Fruit fly (Drosophila melanogaster) whole organism, embryonic: ENCODE data around the gene CG34303.
A peak's percentile ranks its signal among the peaks of the same experiment; 100 is the strongest.

Source experiments
- Ada2b ChIP-seq: fragments of 200-800 bp; sonication (Bioruptor generic); IDR thresholded peaks from 2 replicates; pipeline ENCODE4 v1.3.6; 2022; ENCODE audit warnings: missing biosample characterization, missing genetic modification characterization
- BEAF-32 ChIP-seq: fragments of 200-800 bp; sonication (Bioruptor generic); optimal IDR thresholded peaks from 3 replicates; lab custom pipeline; 2017; ENCODE audit warnings: missing biosample characterization, missing genetic modification characterization, mild to moderate bottlenecking, moderate library complexity, missing genetic modification reagents
- Bteb2 ChIP-seq: fragments of 200-800 bp; sonication (Bioruptor generic); optimal IDR thresholded peaks from 2 replicates; lab custom pipeline; 2016; ENCODE audit warnings: missing biosample characterization, missing genetic modification characterization
- CG1024 ChIP-seq: fragments of 200-800 bp; sonication (Bioruptor generic); IDR thresholded peaks from 2 replicates; pipeline ENCODE4 v1.3.6; 2022; ENCODE audit warnings: missing biosample characterization, missing genetic modification characterization
- CG10321 ChIP-seq: fragments of 200-800 bp; sonication (Bioruptor generic); IDR thresholded peaks from 2 replicates; pipeline ENCODE4 v1.3.6; 2022; ENCODE audit warnings: missing biosample characterization, missing genetic modification characterization
- CG11093 ChIP-seq: fragments of 200-800 bp; sonication (Bioruptor generic); IDR thresholded peaks from 3 replicates; pipeline ENCODE4 v1.3.6; 2022; ENCODE audit warnings: missing biosample characterization, missing genetic modification characterization
- CG12155 ChIP-seq: fragments of 200-800 bp; sonication (Bioruptor generic); optimal IDR thresholded peaks from 3 replicates; lab custom pipeline; 2016; ENCODE audit warnings: missing biosample characterization, missing genetic modification characterization
- CG12299 ChIP-seq: fragments of 200-800 bp; sonication (Bioruptor generic); optimal IDR thresholded peaks from 2 replicates; lab custom pipeline; 2018; ENCODE audit warnings: missing biosample characterization, mild to moderate bottlenecking, missing genetic modification characterization
- CG12659 ChIP-seq: fragments of 200-800 bp; sonication (Bioruptor generic); optimal IDR thresholded peaks from 3 replicates; lab custom pipeline; 2017; ENCODE audit warnings: mild to moderate bottlenecking, missing biosample characterization, missing genetic modification reagents, missing genetic modification characterization
- CG12744 ChIP-seq: fragments of 200-800 bp; sonication (Bioruptor generic); optimal IDR thresholded peaks from 2 replicates; lab custom pipeline; 2016; ENCODE audit warnings: missing biosample characterization, missing genetic modification characterization
- CG12769 ChIP-seq: fragments of 200-800 bp; sonication (Bioruptor generic); optimal IDR thresholded peaks from 2 replicates; lab custom pipeline; 2019; ENCODE audit warnings: missing biosample characterization, mild to moderate bottlenecking, missing genetic modification characterization, moderate library complexity
- CG14014 ChIP-seq: fragments of 200-800 bp; sonication (Bioruptor generic); IDR thresholded peaks from 2 replicates; pipeline ENCODE4 v1.3.6; 2022; ENCODE audit warnings: missing biosample characterization, missing genetic modification characterization
- CG15479 ChIP-seq: fragments of 200-800 bp; sonication (Bioruptor generic); optimal IDR thresholded peaks from 3 replicates; lab custom pipeline; 2019; ENCODE audit warnings: missing biosample characterization, mild to moderate bottlenecking, missing genetic modification characterization, moderate library complexity
- CG15696 ChIP-seq: fragments of 200-800 bp; sonication (Bioruptor generic); optimal IDR thresholded peaks from 2 replicates; lab custom pipeline; 2019; ENCODE audit warnings: missing biosample characterization, mild to moderate bottlenecking, missing genetic modification characterization, moderate library complexity
- CG17829 ChIP-seq: fragments of 200-800 bp; optimal IDR thresholded peaks from 2 replicates; lab custom pipeline; 2019; ENCODE audit warnings: missing biosample characterization, mild to moderate bottlenecking, missing genetic modification characterization, moderate library complexity
- CG18011 ChIP-seq: fragments of 200-800 bp; sonication (Bioruptor generic); optimal IDR thresholded peaks from 2 replicates; lab custom pipeline; 2017; ENCODE audit warnings: missing biosample characterization, missing genetic modification characterization, mild to moderate bottlenecking, moderate library complexity, missing genotype
- CG30403 ChIP-seq: fragments of 200-800 bp; sonication (Bioruptor generic); optimal IDR thresholded peaks from 3 replicates; lab custom pipeline; 2016; ENCODE audit warnings: missing biosample characterization, missing genetic modification characterization
- CG31441 ChIP-seq: fragments of 200-800 bp; sonication (Bioruptor generic); IDR thresholded peaks from 2 replicates; pipeline ENCODE4 v1.3.6; 2022; ENCODE audit warnings: missing biosample characterization, missing genetic modification characterization
- CG3847 ChIP-seq: fragments of 200-800 bp; sonication (Bioruptor generic); IDR thresholded peaks from 2 replicates; pipeline ENCODE4 v1.3.6; 2022; ENCODE audit warnings: missing biosample characterization, missing genetic modification characterization
- CG6272 ChIP-seq: fragments of 200-800 bp; sonication (Bioruptor generic); IDR thresholded peaks from 2 replicates; pipeline ENCODE4 v1.3.6; 2022; ENCODE audit warnings: missing biosample characterization, missing genetic modification characterization
- CG8388 ChIP-seq: fragments of 200-800 bp; sonication (Bioruptor generic); optimal IDR thresholded peaks from 2 replicates; lab custom pipeline; 2019; ENCODE audit warnings: missing biosample characterization, mild to moderate bottlenecking, missing genetic modification characterization, moderate library complexity
- CG8478 ChIP-seq: fragments of >200 bp; optimal IDR thresholded peaks from 2 replicates; lab custom pipeline; 2018
- D19B ChIP-seq: fragments of 200-800 bp; sonication (Bioruptor generic); optimal IDR thresholded peaks from 2 replicates; lab custom pipeline; 2017; ENCODE audit warnings: missing biosample characterization, mild to moderate bottlenecking, missing genetic modification characterization
- Drgx ChIP-seq: fragments of 200-800 bp; sonication (Bioruptor generic); IDR thresholded peaks from 2 replicates; pipeline ENCODE4 v1.3.6; 2022; ENCODE audit warnings: missing biosample characterization, missing genetic modification characterization
- MBD-R2 ChIP-seq: fragments of 200-800 bp; sonication (Bioruptor generic); IDR thresholded peaks from 2 replicates; pipeline ENCODE4 v1.3.6; 2022; ENCODE audit warnings: missing biosample characterization, missing genetic modification characterization
- Med ChIP-seq: fragments of 200-800 bp; sonication (Bioruptor generic); peaks from one replicate; lab custom pipeline; 2016; ENCODE audit warnings: missing biosample characterization, missing genetic modification characterization, mild to moderate bottlenecking, inconsistent platforms, moderate library complexity
- Myb ChIP-seq: fragments of 200-800 bp; sonication (Bioruptor generic); optimal IDR thresholded peaks from 2 replicates; lab custom pipeline; 2016; ENCODE audit warnings: missing biosample characterization, missing genetic modification characterization
- Nf-YA ChIP-seq: fragments of 200-800 bp; sonication (Bioruptor generic); IDR thresholded peaks from 2 replicates; pipeline ENCODE4 v1.3.6; 2022; ENCODE audit warnings: missing biosample characterization, missing genetic modification characterization
- Oli ChIP-seq: fragments of 200-800 bp; sonication (Bioruptor generic); optimal IDR thresholded peaks from 2 replicates; lab custom pipeline; 2018; ENCODE audit warnings: missing biosample characterization, mild to moderate bottlenecking, missing genetic modification characterization, moderate library complexity
- PHDP ChIP-seq: fragments of 200-800 bp; sonication (Bioruptor generic); optimal IDR thresholded peaks from 3 replicates; lab custom pipeline; 2018; ENCODE audit warnings: missing biosample characterization, mild to moderate bottlenecking, missing genetic modification characterization, moderate library complexity
- Sry-β ChIP-seq: fragments of 200-800 bp; sonication (Bioruptor generic); optimal IDR thresholded peaks from 2 replicates; lab custom pipeline; 2018; ENCODE audit warnings: missing biosample characterization, mild to moderate bottlenecking, missing genetic modification characterization, moderate library complexity
- YL-1 ChIP-seq: fragments of 200-800 bp; sonication (Bioruptor generic); optimal IDR thresholded peaks from 3 replicates; lab custom pipeline; 2017; ENCODE audit warnings: missing biosample characterization, mild to moderate bottlenecking, missing genetic modification characterization
- bigmax ChIP-seq: fragments of 200-800 bp; sonication (Bioruptor generic); optimal IDR thresholded peaks from 2 replicates; lab custom pipeline; 2018; ENCODE audit warnings: missing biosample characterization, mild to moderate bottlenecking, missing genetic modification characterization
- cad ChIP-seq: fragments of >200 bp; optimal IDR thresholded peaks from 2 replicates; lab custom pipeline; 2017; ENCODE audit warnings: missing biosample characterization, missing genetic modification characterization
- cg ChIP-seq: fragments of 200-800 bp; sonication (Bioruptor generic); optimal IDR thresholded peaks from 3 replicates; lab custom pipeline; 2019; ENCODE audit warnings: missing biosample characterization, mild to moderate bottlenecking, missing genetic modification characterization, moderate library complexity
- chinmo ChIP-seq: fragments of 200-800 bp; sonication (Bioruptor generic); IDR thresholded peaks from 4 replicates; pipeline ENCODE4 v1.3.6; 2022; ENCODE audit warnings: missing biosample characterization, missing genetic modification characterization; ENCODE audit not compliant: partially characterized antibody
- chm ChIP-seq: fragments of 200-800 bp; sonication (Bioruptor generic); IDR thresholded peaks from 2 replicates; pipeline ENCODE4 v1.3.6; 2022; ENCODE audit warnings: missing biosample characterization, missing genetic modification characterization
- chn ChIP-seq: fragments of 200-800 bp; sonication (Bioruptor generic); optimal IDR thresholded peaks from 2 replicates; lab custom pipeline; 2016; ENCODE audit warnings: missing biosample characterization, missing genetic modification characterization
- gce ChIP-seq: fragments of 200-800 bp; sonication (Bioruptor generic); IDR thresholded peaks from 3 replicates; pipeline ENCODE4 v1.3.6; 2022; ENCODE audit warnings: missing biosample characterization, missing genetic modification characterization
- gem ChIP-seq: fragments of 200-800 bp; sonication (Bioruptor generic); optimal IDR thresholded peaks from 2 replicates; lab custom pipeline; 2019; ENCODE audit warnings: missing biosample characterization, mild to moderate bottlenecking, missing genetic modification characterization, moderate library complexity
- hkb ChIP-seq, 2 experiments: fragments of 200-800 bp in 1 of 2; fragments of >200 bp in 1 of 2; sonication (Bioruptor generic) in 1 of 2; IDR thresholded peaks in 1 of 2; optimal IDR thresholded peaks in 1 of 2; 2 replicates each; pipeline versions ENCODE4 v1.3.6 to Lab custom; 2017 to 2022; ENCODE audit warnings: missing biosample characterization in 1 of 2, missing genetic modification characterization in 1 of 2
- insv ChIP-seq, 2 experiments: fragments of 200-800 bp; sonication (Bioruptor generic); optimal IDR thresholded peaks; 3 replicates each; lab custom pipeline; 2016 to 2018; ENCODE audit warnings: missing biosample characterization in 2 of 2, missing genetic modification characterization in 2 of 2
- kay ChIP-seq: fragments of 200-800 bp; sonication (Bioruptor generic); optimal IDR thresholded peaks from 2 replicates; lab custom pipeline; 2016; ENCODE audit warnings: missing biosample characterization, missing genetic modification characterization
- lola ChIP-seq, 3 experiments: fragments of >200 bp in 2 of 3; fragments of 200-800 bp in 1 of 3; sonication (Bioruptor generic) in 1 of 3; optimal IDR thresholded peaks; 2 replicates each; lab custom pipeline; 2017 to 2019; ENCODE audit warnings: missing biosample characterization in 3 of 3, missing genetic modification characterization in 3 of 3, mild to moderate bottlenecking in 1 of 3, moderate library complexity in 1 of 3
- mirr ChIP-seq: fragments of 200-800 bp; sonication (Bioruptor generic); optimal IDR thresholded peaks from 3 replicates; lab custom pipeline; 2018; ENCODE audit warnings: missing biosample characterization, mild to moderate bottlenecking, missing genetic modification characterization
- schlank ChIP-seq: fragments of 200-800 bp; sonication (Bioruptor generic); optimal IDR thresholded peaks from 2 replicates; lab custom pipeline; 2018; ENCODE audit warnings: missing biosample characterization, mild to moderate bottlenecking, missing genetic modification characterization
- sd ChIP-seq: fragments of 200-800 bp; sonication (Bioruptor generic); optimal IDR thresholded peaks from 3 replicates; lab custom pipeline; 2018; ENCODE audit warnings: missing biosample characterization, mild to moderate bottlenecking, missing genetic modification characterization, moderate library complexity
- sim ChIP-seq: fragments of 200-800 bp; sonication (Bioruptor generic); IDR thresholded peaks from 2 replicates; pipeline ENCODE4 v1.3.6; 2022; ENCODE audit warnings: missing biosample characterization, missing genetic modification characterization
- so ChIP-seq: fragments of 200-800 bp; sonication (Bioruptor generic); IDR thresholded peaks from 3 replicates; pipeline ENCODE4 v1.3.6; 2022; ENCODE audit warnings: missing biosample characterization, missing genetic modification characterization
- tio ChIP-seq: fragments of 200-800 bp; sonication (Bioruptor generic); optimal IDR thresholded peaks from 2 replicates; lab custom pipeline; 2017; ENCODE audit warnings: missing biosample characterization, missing genetic modification characterization, inconsistent platforms
- trem ChIP-seq: fragments of 200-800 bp; optimal IDR thresholded peaks from 3 replicates; lab custom pipeline; 2019; ENCODE audit warnings: missing biosample characterization, mild to moderate bottlenecking, missing genetic modification characterization, moderate library complexity

Gene CG34303

dm6 chr3R:10112195-10112594, 39.5 kb downstream of the CG34303 start, which contains the start of gene CAH7:
Gene CAH7, plus strand, starts transcription at chr3R:10112237.
- TF ChIP-seq Nf-YA (GFP tag; lab: Robert Waterston, UW) (no peak), chn (GFP tag; lab: Kevin White, UChicago) (no peak), mirr (no peak), CG12769 (tag; lab: Kevin White, UChicago) (no peak), bigmax (GFP tag; lab: Kevin White, UChicago) (no peak), CG14014 (GFP tag; lab: Robert Waterston, UW) (no peak), sim (no peak), YL-1 (GFP tag; lab: Kevin White, UChicago) (no peak), CG6272 (no peak), Myb (GFP tag; lab: Kevin White, UChicago) (no peak), CG8478 (lab: Kevin White, UChicago) (peak; percentile 22), CG10321 (GFP tag; lab: Robert Waterston, UW) (no peak), BEAF-32 (GFP tag; lab: Kevin White, UChicago) (no peak), gce (GFP tag; lab: Robert Waterston, UW) (no peak), CG31441 (GFP tag; lab: Robert Waterston, UW) (no peak), cg (GFP tag; lab: Kevin White, UChicago) (peak; percentile 82), so (GFP tag; lab: Robert Waterston, UW) (no peak), insv (GFP tag; optimal IDR thresholded peaks at IDR 0.05; lab: Kevin White, UChicago) (no peak), CG3847 (GFP tag; lab: Robert Waterston, UW) (no peak), CG12744 (GFP tag; lab: Kevin White, UChicago) (no peak), Ada2b (GFP tag; lab: Robert Waterston, UW) (no peak), CG12299 (tag; lab: Kevin White, UChicago) (no peak), CG11093 (GFP tag; lab: Robert Waterston, UW) (0 out of 3 replicates have a peak, but pooled peaks have one; percentile 2), chinmo (GFP tag; lab: Robert Waterston, UW) (0 out of 4 replicates have a peak, but pooled peaks have one; percentile 59), sd (tag; lab: Kevin White, UChicago) (no peak), CG15479 (GFP tag; lab: Kevin White, UChicago) (peak; percentile 82), chm (GFP tag; lab: Robert Waterston, UW) (no peak), cad (GFP tag; lab: Kevin White, UChicago) (peak; percentile 42), Med (peak; percentile 13), hkb (optimal IDR thresholded peaks at IDR 0.05; lab: Kevin White, UChicago) (no peak), hkb (GFP tag; IDR thresholded peaks at IDR 0.05; lab: Robert Waterston, UW) (0 out of 2 replicates have a peak, but pooled peaks have one; percentile 2), Sry-β (GFP tag; lab: Kevin White, UChicago) (no peak)

- TF ChIP-seq Bteb2 (no peak), PHDP (peak; percentile 23), tio (GFP tag; lab: Kevin White, UChicago) (peak; percentile 21), CG12659 (GFP tag; lab: Kevin White, UChicago) (peak; percentile 18), lola (GFP tag; optimal IDR thresholded peaks at IDR 0.05; lab: Kevin White, UChicago) (peak in 1 of 3 experiments; percentile 40), D19B (GFP tag; lab: Kevin White, UChicago) (no peak), CG1024 (GFP tag; lab: Robert Waterston, UW) (no peak), Oli (tag; lab: Kevin White, UChicago) (peak; percentile 24), Drgx (GFP tag; lab: Robert Waterston, UW) (peak; percentile 43), schlank (tag; lab: Kevin White, UChicago) (no peak), gem (peak; percentile 55), CG8388 (GFP tag; lab: Kevin White, UChicago) (peak; percentile 13), CG11093 (GFP tag; lab: Robert Waterston, UW) (0 out of 3 replicates have a peak, but pooled peaks have one; percentile 30), trem (tag; lab: Kevin White, UChicago) (peak; percentile 0), CG15696 (tag; lab: Kevin White, UChicago) (peak; percentile 24), CG17829 (tag; lab: Kevin White, UChicago) (peak; percentile 32), kay (no peak), CG30403 (GFP tag; lab: Kevin White, UChicago) (peak; percentile 44), MBD-R2 (GFP tag; lab: Robert Waterston, UW) (no peak), CG18011 (GFP tag; lab: Kevin White, UChicago) (no peak), CG12155 (GFP tag; lab: Kevin White, UChicago) (peak; percentile 2)
Measured at dm6 chr3R:10111815-10112185, 39.9 kb downstream of the CG34303 start.
